Worm (Caenorhabditis elegans): ENCODE results near the gene fbxc-29.

Gene fbxc-29

ce11 chrII:915780-916179 lies at the start of gene fbxc-29:
Gene fbxc-29 (plus strand): TSS chrII:916080.
- TF ChIP-seq nhr-23 (tag; optimal IDR thresholded peaks at IDR 0.05) (no peak), peb-1 (tag; optimal IDR thresholded peaks at IDR 0.05) (no peak), unc-55 (GFP tag; optimal IDR thresholded peaks at IDR 0.05) (no peak), nhr-237 (tag; optimal IDR thresholded peaks at IDR 0.05) (no peak), lin-13 (GFP tag; optimal IDR thresholded peaks at IDR 0.05) (no peak), aly-2 (tag; optimal IDR thresholded peaks at IDR 0.05) (no peak), nhr-25 (tag; optimal IDR thresholded peaks at IDR 0.05) (no peak), nhr-6 (tag; optimal IDR thresholded peaks at IDR 0.05) (no peak), lsy-2 (tag; optimal IDR thresholded peaks at IDR 0.05) (no peak), ZK546.5 (tag; optimal IDR thresholded peaks at IDR 0.05) (no peak), lin-11 (tag; optimal IDR thresholded peaks at IDR 0.05) (no peak), nhr-11 (tag; optimal IDR thresholded peaks at IDR 0.05) (no peak), ztf-4 (tag; optimal IDR thresholded peaks at IDR 0.05) (no peak), blmp-1 (tag; optimal IDR thresholded peaks at IDR 0.05; ENCODE audit: insufficient read depth) (no peak), mdl-1 (tag; optimal IDR thresholded peaks at IDR 0.05) (no peak)

ce11 chrII:866801-867200 lies 49.1 kb upstream of the fbxc-29 start, which contains the start of gene Y46B2A.3:
Gene Y46B2A.3 (minus strand): TSS chrII:866901.
- no peak for TF ChIP-seq gmeb-1 (tag; optimal IDR thresholded peaks at IDR 0.05)
- no peak for TF ChIP-seq lin-39 (tag; optimal IDR thresholded peaks at IDR 0.05)
- no peak for TF ChIP-seq nhr-10 (tag; optimal IDR thresholded peaks at IDR 0.05)
- no peak for TF ChIP-seq crh-2 (tag; optimal IDR thresholded peaks at IDR 0.05)
- TF ChIP-seq ama-1 (optimal IDR thresholded peaks at IDR 0.05) = no peak
- TF ChIP-seq unc-55 (GFP tag; optimal IDR thresholded peaks at IDR 0.05) = no peak
- TF ChIP-seq nhr-21 (tag; optimal IDR thresholded peaks at IDR 0.05) = no peak
- no peak for TF ChIP-seq ZK546.5 (tag; optimal IDR thresholded peaks at IDR 0.05)
- TF ChIP-seq ceh-82 (tag; optimal IDR thresholded peaks at IDR 0.05) = no peak
- TF ChIP-seq nhr-6 (tag; optimal IDR thresholded peaks at IDR 0.05) = no peak
- TF ChIP-seq ceh-16 (tag; optimal IDR thresholded peaks at IDR 0.05) = no peak

ce11 chrII:868240-868864 lies 47.5 kb upstream of the fbxc-29 start, which contains the start of gene fbxc-51:
Gene fbxc-51 (plus strand): TSS chrII:868814.
- TF ChIP-seq lsy-2 (tag; optimal IDR thresholded peaks at IDR 0.05) (no peak), elt-3 (tag; optimal IDR thresholded peaks at IDR 0.05) (no peak), gmeb-1 (tag; optimal IDR thresholded peaks at IDR 0.05) (no peak), ZK546.5 (tag; optimal IDR thresholded peaks at IDR 0.05) (no peak), aly-2 (tag; optimal IDR thresholded peaks at IDR 0.05) (no peak), nhr-237 (tag; optimal IDR thresholded peaks at IDR 0.05) (no peak), ztf-11 (tag; optimal IDR thresholded peaks at IDR 0.05) (no peak), zag-1 (tag; optimal IDR thresholded peaks at IDR 0.05) (no peak), skn-1 (tag; optimal IDR thresholded peaks at IDR 0.05) (no peak), ztf-4 (tag; optimal IDR thresholded peaks at IDR 0.05) (no peak), snpc-4 (tag; optimal IDR thresholded peaks at IDR 0.05) (no peak), nhr-10 (tag; optimal IDR thresholded peaks at IDR 0.05) (no peak), elt-1 (tag; optimal IDR thresholded peaks at IDR 0.05) (no peak)

- no peak for TF ChIP-seq ztf-11 (tag; optimal IDR thresholded peaks at IDR 0.05)
- no peak for TF ChIP-seq C34F6.9 (tag; optimal IDR thresholded peaks at IDR 0.05)
- no peak for TF ChIP-seq nhr-21 (tag; optimal IDR thresholded peaks at IDR 0.05)
- TF ChIP-seq elt-1 (tag; optimal IDR thresholded peaks at IDR 0.05) = no peak
- TF ChIP-seq gmeb-1 (tag; optimal IDR thresholded peaks at IDR 0.05) = no peak
- no peak for TF ChIP-seq lin-13 (GFP tag; optimal IDR thresholded peaks at IDR 0.05)
- no peak for TF ChIP-seq mdl-1 (tag; optimal IDR thresholded peaks at IDR 0.05)
- no peak for TF ChIP-seq zag-1 (tag; optimal IDR thresholded peaks at IDR 0.05)
- TF ChIP-seq mab-5 (tag; optimal IDR thresholded peaks at IDR 0.05) = no peak
- TF ChIP-seq ztf-4 (tag; optimal IDR thresholded peaks at IDR 0.05) = no peak
- no peak for TF ChIP-seq lin-39 (tag; optimal IDR thresholded peaks at IDR 0.05)
- no peak for TF ChIP-seq dmd-4 (tag; optimal IDR thresholded peaks at IDR 0.05)
- no peak for TF ChIP-seq ama-1 (optimal IDR thresholded peaks at IDR 0.05)
- no peak for TF ChIP-seq nhr-12 (tag; optimal IDR thresholded peaks at IDR 0.05)
- no peak for TF ChIP-seq F13H6.1 (tag; optimal IDR thresholded peaks at IDR 0.05)
- TF ChIP-seq lsy-2 (tag; optimal IDR thresholded peaks at IDR 0.05) = no peak
- no peak for TF ChIP-seq Y55F3AM.14 (GFP tag; optimal IDR thresholded peaks at IDR 0.05)
- no peak for TF ChIP-seq blmp-1 (tag; optimal IDR thresholded peaks at IDR 0.05; ENCODE audit: insufficient read depth)
- TF ChIP-seq crh-2 (tag; optimal IDR thresholded peaks at IDR 0.05) = no peak
Observed at ce11 chrII:869316-869715, 46.6 kb upstream of the fbxc-29 start.
